Worm (Caenorhabditis elegans): ENCODE data around the gene srlf-35.

Gene srlf-35

DNA sequence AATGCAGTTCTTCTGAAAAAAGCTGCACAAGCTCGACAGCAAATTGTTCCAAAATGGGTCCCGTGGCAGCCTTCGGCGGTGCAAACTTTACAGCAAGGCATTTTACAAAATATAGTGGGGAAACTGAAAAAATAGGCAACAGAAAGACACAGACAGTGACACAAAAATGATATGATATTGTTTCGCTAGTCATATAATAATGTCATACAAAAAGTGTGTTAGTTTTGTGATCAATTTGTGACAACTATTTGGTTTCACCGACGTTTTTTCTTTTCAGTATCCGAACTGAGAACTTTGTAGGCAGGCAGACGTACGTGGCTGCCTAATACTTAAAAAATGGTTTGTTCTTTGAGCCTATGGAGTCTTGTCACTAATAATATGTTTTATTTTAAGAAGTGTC lies 15.6 kb downstream of the srlf-35 start, which contains the start of gene nhr-210:
TSS of gene nhr-210 (minus strand) at position 101 of the 400 bp plus-strand sequence.
- no peak for TF ChIP-seq nhr-84 (tag; optimal IDR thresholded peaks at IDR 0.05)
- TF ChIP-seq snu-23 (GFP tag; optimal IDR thresholded peaks at IDR 0.05), result no peak
- no peak for TF ChIP-seq rnt-1 (tag; optimal IDR thresholded peaks at IDR 0.05)
- peak; percentile 25 for TF ChIP-seq nhr-85 (tag)
- no peak for TF ChIP-seq efl-1 (optimal IDR thresholded peaks at IDR 0.05)
- peak in 1 of 2 experiments; percentile 36 for TF ChIP-seq efl-1 (GFP tag; optimal IDR thresholded peaks at IDR 0.05 in 1 of 2)

- TF ChIP-seq nhr-237 (tag; optimal IDR thresholded peaks at IDR 0.05), result no peak
- no peak for TF ChIP-seq ztf-11 (tag; optimal IDR thresholded peaks at IDR 0.05)
- no peak for TF ChIP-seq fkh-10 (GFP tag; optimal IDR thresholded peaks at IDR 0.05)
Observed at ce11 chrV:521517-521916, 17.7 kb downstream of the srlf-35 start, which contains the start of gene srw-107. Gene srw-107, minus strand, starts transcription at chrV:521617.

DNA sequence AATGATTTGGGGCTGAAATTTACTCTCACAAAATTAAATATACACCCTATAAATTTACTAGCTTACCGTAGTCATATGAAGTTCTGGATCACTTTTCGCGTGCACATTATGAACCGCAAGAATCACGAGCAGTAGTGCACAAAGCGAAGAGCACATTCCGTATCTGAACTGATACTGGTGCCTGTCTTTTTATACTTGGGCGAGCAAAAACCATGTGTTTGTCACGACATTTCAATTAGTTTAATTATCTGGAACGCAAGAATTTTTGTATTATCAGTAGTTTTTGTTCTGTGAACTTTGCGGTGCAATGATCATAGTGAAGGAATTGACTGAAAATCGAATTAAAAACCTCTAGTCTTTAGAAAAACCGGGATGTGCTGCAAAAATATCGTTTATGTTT lies 20.2 kb downstream of the srlf-35 start, which contains the start of gene lipl-3:
TSS of gene lipl-3 (minus strand) at position 161 of the 400 bp plus-strand sequence.
- TF ChIP-seq ceh-88 (GFP tag; IDR thresholded peaks at IDR 0.05), result no peak
- no peak for TF ChIP-seq tlp-1 (tag; optimal IDR thresholded peaks at IDR 0.05)
- TF ChIP-seq lsy-2 (tag; optimal IDR thresholded peaks at IDR 0.05), result no peak
- TF ChIP-seq lin-14 (GFP tag; optimal IDR thresholded peaks at IDR 0.05), result no peak
- TF ChIP-seq unc-98 (GFP tag; IDR thresholded peaks at IDR 0.05), result no peak
- TF ChIP-seq swsn-7 (tag; optimal IDR thresholded peaks at IDR 0.05), result no peak
- TF ChIP-seq lin-35 (GFP tag; optimal IDR thresholded peaks at IDR 0.05), result no peak
- TF ChIP-seq tbx-2 (tag; optimal IDR thresholded peaks at IDR 0.05), result no peak
- TF ChIP-seq nhr-19 (GFP tag; conservative IDR thresholded peaks at IDR 0.05), result no peak
- TF ChIP-seq zip-4 (GFP tag; optimal IDR thresholded peaks at IDR 0.05), result no peak

DNA sequence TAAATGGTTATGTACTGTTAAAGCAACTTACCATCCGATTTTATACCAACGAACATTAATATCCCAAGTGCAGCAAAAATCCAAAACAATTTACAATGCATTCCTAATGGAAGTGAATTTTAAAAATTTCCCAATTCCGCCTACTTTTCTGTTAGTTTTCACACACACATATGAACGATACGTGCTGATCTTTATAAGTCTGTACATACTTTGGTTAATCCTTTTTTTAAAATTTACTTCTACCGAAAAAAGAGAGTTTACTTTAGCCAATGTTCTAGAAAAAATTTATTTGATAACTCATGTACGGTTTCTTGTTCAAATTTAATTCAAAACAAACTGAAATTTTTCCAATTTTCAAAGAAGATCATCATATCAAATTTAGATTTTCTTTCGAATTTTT lies 21.2 kb downstream of the srlf-35 start, which contains the start of gene R11G11.16:
TSS of gene R11G11.16 (minus strand) at position 101 of the 400 bp plus-strand sequence.
- TF ChIP-seq xbp-1 (tag; optimal IDR thresholded peaks at IDR 0.05), result no peak
- TF ChIP-seq lsy-2 (tag; optimal IDR thresholded peaks at IDR 0.05), result no peak
- no peak for TF ChIP-seq skn-1 (tag; optimal IDR thresholded peaks at IDR 0.05)
- TF ChIP-seq C34B4.2 (tag; optimal IDR thresholded peaks at IDR 0.05), result no peak
- no peak for TF ChIP-seq grh-1 (GFP tag; IDR thresholded peaks at IDR 0.05)
- TF ChIP-seq efl-3 (GFP tag; optimal IDR thresholded peaks at IDR 0.05), result no peak
- no peak for TF ChIP-seq unc-130 (tag; optimal IDR thresholded peaks at IDR 0.05)
- no peak for TF ChIP-seq ama-1 (optimal IDR thresholded peaks at IDR 0.05)
- TF ChIP-seq fos-1 (tag; optimal IDR thresholded peaks at IDR 0.05), result no peak
- no peak for TF ChIP-seq unc-30 (tag; optimal IDR thresholded peaks at IDR 0.05)
- TF ChIP-seq isw-1 (GFP tag; IDR thresholded peaks at IDR 0.05), result no peak

ce11 chrV:527602-528001 lies 23.8 kb downstream of the srlf-35 start, which contains the start of gene srw-108:
Gene srw-108, plus strand, starts transcription at chrV:527902.
- TF ChIP-seq unc-98 (GFP tag; IDR thresholded peaks at IDR 0.05) (no peak), efl-1 (optimal IDR thresholded peaks at IDR 0.05) (no peak), efl-1 (GFP tag; optimal IDR thresholded peaks at IDR 0.05 in 1 of 2) (no peak), hlh-17 (GFP tag; optimal IDR thresholded peaks at IDR 0.05; ENCODE audit: borderline replicate concordance) (no peak), ets-5 (GFP tag; IDR thresholded peaks at IDR 0.05) (no peak), swsn-7 (tag; optimal IDR thresholded peaks at IDR 0.05) (no peak)

DNA sequence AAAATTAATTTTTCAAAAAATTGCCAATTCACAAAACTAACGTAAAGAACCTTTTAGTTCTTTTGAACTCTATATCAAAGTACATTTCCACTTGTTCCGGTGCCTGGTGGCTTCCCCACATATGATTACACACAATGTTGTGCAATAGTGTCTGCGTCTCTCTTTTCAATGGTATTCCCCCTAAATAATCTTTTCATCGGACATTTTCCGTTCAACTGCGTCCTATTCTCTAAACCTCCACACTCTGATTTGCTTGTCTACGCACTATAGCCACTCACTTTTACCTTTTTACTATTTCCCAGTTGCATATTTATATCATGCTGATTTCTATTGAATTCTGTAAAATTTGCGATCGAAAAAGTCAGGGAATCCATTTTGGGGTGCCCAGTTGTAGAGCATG lies 28.2 kb downstream of the srlf-35 start, which contains the start of gene nhr-58:
TSS of gene nhr-58 (plus strand) at position 214 of the 400 bp plus-strand sequence.
- TF ChIP-seq nhr-20 (tag; optimal IDR thresholded peaks at IDR 0.05) (peak; percentile 77), swsn-7 (tag; optimal IDR thresholded peaks at IDR 0.05) (peak; percentile 3), skn-1 (tag; optimal IDR thresholded peaks at IDR 0.05) (peak; percentile 43), lin-13 (GFP tag; optimal IDR thresholded peaks at IDR 0.05) (no peak), mef-2 (tag; optimal IDR thresholded peaks at IDR 0.05) (no peak), dsc-1 (tag; optimal IDR thresholded peaks at IDR 0.05) (no peak), hpl-2 (GFP tag; optimal IDR thresholded peaks at IDR 0.05) (no peak), lir-3 (tag; optimal IDR thresholded peaks at IDR 0.05; ENCODE audit: poor library complexity) (no peak), lin-15B (tag; optimal IDR thresholded peaks at IDR 0.05) (no peak), efl-1 (optimal IDR thresholded peaks at IDR 0.05) (peak; percentile 26 to 27), efl-1 (GFP tag; optimal IDR thresholded peaks at IDR 0.05 in 1 of 2) (no peak), ztf-11 (tag; optimal IDR thresholded peaks at IDR 0.05) (no peak), mab-9 (GFP tag; IDR thresholded peaks at IDR 0.05) (no peak), sptf-1 (tag; optimal IDR thresholded peaks at IDR 0.05) (no peak), sup-37 (GFP tag; optimal IDR thresholded peaks at IDR 0.05) (no peak), elt-2 (tag; optimal IDR thresholded peaks at IDR 0.05) (peak; percentile 65), tlp-1 (tag; optimal IDR thresholded peaks at IDR 0.05) (no peak), unc-130 (tag; optimal IDR thresholded peaks at IDR 0.05) (no peak), rnt-1 (tag; optimal IDR thresholded peaks at IDR 0.05) (peak; percentile 45), aly-2 (tag; optimal IDR thresholded peaks at IDR 0.05) (no peak)

Measured in whole organism, L1 larva.